Fruit fly (Drosophila melanogaster): ENCODE results near the gene tgy.

Gene tgy

DNA sequence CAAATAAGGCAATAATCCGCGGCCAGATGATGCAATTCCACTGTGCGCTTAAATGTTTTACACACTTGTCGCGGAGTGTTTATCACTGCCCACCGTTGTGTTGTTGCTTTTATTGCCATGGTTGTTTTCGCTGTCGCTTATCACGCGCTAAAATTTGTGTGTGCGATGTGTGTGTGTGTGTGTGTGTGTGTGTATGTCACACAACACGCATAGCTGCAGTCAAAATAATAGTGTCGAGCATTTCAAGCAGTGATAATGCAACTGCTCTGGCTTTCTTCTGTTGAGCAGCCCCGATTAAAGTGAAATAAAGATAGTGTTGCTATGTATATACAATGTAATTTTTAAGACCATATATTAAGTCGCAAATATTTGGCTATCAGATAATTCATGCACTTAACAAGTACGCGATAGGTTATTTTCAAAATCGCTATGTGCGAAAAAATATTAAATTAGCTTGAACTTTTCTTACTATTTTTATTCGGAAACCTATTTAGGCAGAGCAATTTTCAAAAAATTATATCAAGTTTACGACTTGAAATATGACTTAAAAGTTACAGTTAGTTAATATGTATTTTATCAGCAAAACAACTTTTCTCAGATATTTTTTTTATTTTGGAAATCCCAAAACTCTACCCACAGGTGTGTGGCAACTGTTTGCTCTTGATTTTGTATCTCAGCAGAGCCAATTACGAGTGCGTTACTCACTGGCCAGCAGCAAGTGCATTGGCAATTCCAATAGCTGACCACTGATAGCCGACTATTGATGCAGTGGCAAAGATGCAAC is 39.2 kb upstream of the tgy start (continued):
- TF ChIP-seq scrt (GFP tag; optimal IDR thresholded peaks at IDR 0.05) (peak; percentile 5), cas (GFP tag; IDR thresholded peaks at IDR 0.05) (no peak), CG12071 (GFP tag; optimal IDR thresholded peaks at IDR 0.05) (no peak), CG18599 (GFP tag; optimal IDR thresholded peaks at IDR 0.05) (peak; percentile 45), C15 (GFP tag; IDR thresholded peaks at IDR 0.05) (no peak), fd96Cb (tag; optimal IDR thresholded peaks at IDR 0.05) (peak; percentile 24), CG10565 (GFP tag; optimal IDR thresholded peaks at IDR 0.05) (no peak), cg (GFP tag; optimal IDR thresholded peaks at IDR 0.05) (peak; percentile 55), pb (GFP tag; optimal IDR thresholded peaks at IDR 0.05) (no peak), CG13424 (tag; optimal IDR thresholded peaks at IDR 0.05) (peak; percentile 51), ci (GFP tag; IDR thresholded peaks at IDR 0.05) (no peak), inv (GFP tag; IDR thresholded peaks at IDR 0.05; ENCODE audit: partially characterized antibody) (no peak), CG3163 (GFP tag; optimal IDR thresholded peaks at IDR 0.05) (no peak), CG10543 (GFP tag; optimal IDR thresholded peaks at IDR 0.05) (peak; percentile 43), CG32532 (GFP tag; IDR thresholded peaks at IDR 0.05) (0 out of 2 replicates have a peak, but pooled peaks have one; percentile 20), otp (GFP tag; IDR thresholded peaks at IDR 0.05) (no peak), pho (GFP tag; optimal IDR thresholded peaks at IDR 0.05) (peak; percentile 36), gsb (GFP tag; IDR thresholded peaks at IDR 0.05) (0 out of 2 replicates have a peak, but pooled peaks have one; percentile 25), tap (tag; optimal IDR thresholded peaks at IDR 0.05) (no peak), Bteb2 (GFP tag; optimal IDR thresholded peaks at IDR 0.05) (peak; percentile 14), Pdp1 (GFP tag; optimal IDR thresholded peaks at IDR 0.05) (peak in 1 of 2 experiments; percentile 48), Hr3 (GFP tag; optimal IDR thresholded peaks at IDR 0.05) (no peak), Hmr (GFP tag; optimal IDR thresholded peaks at IDR 0.05) (peak; percentile 51), Atf6 (GFP tag; IDR thresholded peaks at IDR 0.05) (no peak), CoRest (tag; optimal IDR thresholded peaks at IDR 0.05) (peak; percentile 67), Meics (GFP tag; optimal IDR thresholded peaks at IDR 0.05) (peak; percentile 66), HLH4C (GFP tag; IDR thresholded peaks at IDR 0.05; ENCODE audit: partially characterized antibody) (no peak), Mes4 (GFP tag; optimal IDR thresholded peaks at IDR 0.05) (no peak), Hr39 (optimal IDR thresholded peaks at IDR 0.05) (no peak), CG9727 (GFP tag; optimal IDR thresholded peaks at IDR 0.05) (peak; percentile 53), cwo (GFP tag; optimal IDR thresholded peaks at IDR 0.05) (peak; percentile 9)

DNA sequence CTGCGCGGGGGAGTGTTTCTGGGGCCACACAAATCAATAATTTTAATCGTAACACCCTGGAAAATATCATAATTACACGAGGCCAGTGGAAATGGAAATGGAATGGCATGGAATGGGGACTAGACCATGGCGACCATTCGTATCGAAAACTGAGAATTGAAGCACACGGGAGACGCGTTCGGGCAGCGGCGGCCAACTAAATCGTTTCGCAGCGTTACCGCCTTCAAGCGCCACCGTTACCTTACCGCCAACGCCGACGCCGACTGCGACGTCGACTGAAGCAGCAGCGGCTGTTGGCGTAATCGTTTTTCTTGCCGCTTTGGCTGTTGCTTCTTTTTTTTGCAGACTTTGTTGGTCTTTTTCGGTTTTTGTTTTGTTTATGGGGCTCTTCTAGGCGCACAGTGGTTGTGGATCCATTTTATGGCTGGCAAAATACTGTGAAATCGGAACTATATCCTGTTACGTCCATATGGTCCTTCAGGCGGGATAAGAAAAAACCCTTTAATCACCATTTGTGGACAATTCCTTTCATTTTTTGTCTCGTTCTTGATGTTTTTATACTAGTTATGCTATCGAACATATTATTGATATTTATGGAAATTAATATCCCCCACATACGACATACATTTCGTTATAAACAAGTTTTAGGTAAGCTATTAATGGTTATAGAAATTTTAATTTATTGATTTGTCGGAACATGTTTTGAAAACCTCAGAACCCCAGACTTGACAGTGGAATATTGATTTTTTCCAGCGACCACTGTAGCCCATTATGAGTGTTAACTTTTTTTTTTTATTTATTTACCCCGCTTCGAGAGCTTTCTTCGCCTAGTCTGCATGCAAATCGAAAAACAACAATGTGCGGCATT is 38.3 kb upstream of the tgy start:
- TF ChIP-seq wor (GFP tag; IDR thresholded peaks at IDR 0.05) (no peak; the same call in 1 of the 2 replicates), fd102C (GFP tag; optimal IDR thresholded peaks at IDR 0.05) (no peak), lola (GFP tag; optimal IDR thresholded peaks at IDR 0.05) (no peak), Chrac-16 (GFP tag; optimal IDR thresholded peaks at IDR 0.05) (no peak), bbx (GFP tag; IDR thresholded peaks at IDR 0.05; ENCODE audit: partially characterized antibody) (no peak), rib (GFP tag; IDR thresholded peaks at IDR 0.05) (peak; percentile 17; the same call in 1 of the 2 replicates), CG33213 (GFP tag; optimal IDR thresholded peaks at IDR 0.05) (no peak), CG15601 (tag; optimal IDR thresholded peaks at IDR 0.05) (no peak), mam (GFP tag; optimal IDR thresholded peaks at IDR 0.05) (peak; percentile 16), sug (tag; optimal IDR thresholded peaks at IDR 0.05) (peak; percentile 94), NFAT (GFP tag; IDR thresholded peaks at IDR 0.05) (no peak), HLH3B (GFP tag; IDR thresholded peaks at IDR 0.05) (no peak), Fer2 (tag; optimal IDR thresholded peaks at IDR 0.05) (no peak), crc (GFP tag; optimal IDR thresholded peaks at IDR 0.05) (no peak), btn (GFP tag; optimal IDR thresholded peaks at IDR 0.05) (no peak), Ptx1 (GFP tag; IDR thresholded peaks at IDR 0.05) (peak; percentile 9; the same call in 1 of the 2 replicates), D19B (GFP tag; optimal IDR thresholded peaks at IDR 0.05) (no peak), CG8924 (tag; optimal IDR thresholded peaks at IDR 0.05) (no peak)
